Worm (Caenorhabditis elegans): ENCODE measurements around the gene smf-1.

- TF ChIP-seq nhr-76 (tag; optimal IDR thresholded peaks at IDR 0.05): no peak
- no peak for TF ChIP-seq unc-39 (tag; optimal IDR thresholded peaks at IDR 0.05)
- no peak for TF ChIP-seq elt-3 (tag; optimal IDR thresholded peaks at IDR 0.05)
- TF ChIP-seq snpc-4 (tag; optimal IDR thresholded peaks at IDR 0.05): no peak
- TF ChIP-seq sptf-1 (tag; optimal IDR thresholded peaks at IDR 0.05): no peak
- no peak for TF ChIP-seq ztf-11 (tag; optimal IDR thresholded peaks at IDR 0.05)
- no peak for TF ChIP-seq nhr-28 (tag; optimal IDR thresholded peaks at IDR 0.05)
- TF ChIP-seq elt-1 (tag; optimal IDR thresholded peaks at IDR 0.05; ENCODE audit: borderline replicate concordance, insufficient read depth): no peak
Observed at ce11 chrX:6745515-6745914, 22.6 kb upstream of the smf-1 start.

Measured in whole organism, mixed stage, embryonic.